Fruit fly (Drosophila melanogaster): ENCODE results near the gene CG17028.

DNA sequence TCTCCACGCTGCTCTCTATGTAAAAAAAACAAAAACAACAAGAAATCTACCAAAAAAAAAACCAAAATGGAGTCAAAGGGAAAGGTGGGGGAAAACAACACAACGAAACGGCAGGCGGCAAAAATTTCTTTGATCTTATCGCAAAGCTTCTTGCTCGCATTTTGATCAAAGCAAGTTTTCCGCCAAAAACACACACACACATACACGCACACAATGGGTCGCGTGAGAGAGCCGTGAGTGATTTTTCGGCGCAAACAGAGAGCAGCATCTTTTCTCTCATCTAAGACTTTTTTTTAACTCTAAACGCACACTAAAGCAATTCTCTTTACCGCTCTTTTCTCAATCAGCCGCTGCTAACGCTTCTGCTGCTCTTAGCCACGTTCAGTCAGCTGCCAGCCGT lies 50.6 kb downstream of the CG17028 start:
- TF ChIP-seq CG14711 (tag; optimal IDR thresholded peaks at IDR 0.05) (no peak), Hr96 (GFP tag; optimal IDR thresholded peaks at IDR 0.05) (no peak), CG7101 (tag; optimal IDR thresholded peaks at IDR 0.05) (no peak), cic (GFP tag; optimal IDR thresholded peaks at IDR 0.05) (no peak), CG11617 (GFP tag; optimal IDR thresholded peaks at IDR 0.05) (no peak), kay (GFP tag; ENCODE audit: borderline replicate concordance) (no peak), bab1 (GFP tag; optimal IDR thresholded peaks at IDR 0.05) (no peak), CG1620 (GFP tag; optimal IDR thresholded peaks at IDR 0.05) (no peak), CG7045 (GFP tag; optimal IDR thresholded peaks at IDR 0.05) (no peak)

Data from whole organism, adult.